Worm (Caenorhabditis elegans) whole organism, L4 larva: ENCODE measurements around the gene Y66D12A.1.

Source experiments
- F26F4.8 ChIP-seq: fragments of 200-800 bp; sonication (Bioruptor generic); conservative IDR thresholded peaks from 2 replicates; pipeline ENCODE4 v1.3.6; 2022; ENCODE audit warnings: missing genetic modification characterization, missing compliant biosample characterization
- ctbp-1 ChIP-seq: fragments of 200-800 bp; sonication (Bioruptor generic); IDR thresholded peaks from 2 replicates; pipeline ENCODE4 v1.3.6; 2022; ENCODE audit warnings: missing genetic modification reagents, missing genetic modification characterization, missing compliant biosample characterization
- daf-8 ChIP-seq: fragments of 200-800 bp; sonication (Bioruptor generic); IDR thresholded peaks from 2 replicates; pipeline ENCODE4 v1.3.6; 2022; ENCODE audit warnings: missing genetic modification characterization, missing compliant biosample characterization
- lin-29 ChIP-seq: fragments of 200-800 bp; sonication (Bioruptor generic); IDR thresholded peaks from 2 replicates; pipeline ENCODE4 v1.3.6; 2022; ENCODE audit warnings: missing genetic modification reagents, missing genetic modification characterization, missing compliant biosample characterization
- madf-5 ChIP-seq, 2 experiments: fragments of 200-800 bp; sonication (Bioruptor generic); IDR thresholded peaks; 2 replicates each; pipeline ENCODE4 v1.3.6; 2022; ENCODE audit warnings: missing compliant biosample characterization in 2 of 2, missing genetic modification characterization in 2 of 2
- mes-2 ChIP-seq: sonication (generic microtip); optimal IDR thresholded peaks from 2 replicates; lab custom pipeline; 2016; ENCODE audit warnings: missing genotype, mild to moderate bottlenecking, missing genetic modification characterization, missing compliant biosample characterization; ENCODE audit not compliant: poor library complexity, severe bottlenecking
- nhr-237 ChIP-seq: sonication (generic microtip); optimal IDR thresholded peaks from 2 replicates; lab custom pipeline; 2017; ENCODE audit warnings: missing biosample characterization, missing genetic modification characterization
- nhr-41 ChIP-seq: fragments of 200-800 bp; sonication (Bioruptor generic); IDR thresholded peaks from 2 replicates; pipeline ENCODE4 v1.3.6; 2022; ENCODE audit warnings: missing genetic modification reagents, missing genetic modification characterization, missing compliant biosample characterization
- nhr-77 ChIP-seq: fragments of 150-350 bp; optimal IDR thresholded peaks from 2 replicates; lab custom pipeline; 2014; ENCODE audit warnings: missing biosample characterization, missing genetic modification characterization
- pha-4 ChIP-seq, 2 experiments: fragments of 150-350 bp in 1 of 2; fragments of 200-800 bp in 1 of 2; sonication (Bioruptor generic) in 1 of 2; IDR thresholded peaks in 1 of 2; optimal IDR thresholded peaks in 1 of 2; 2 replicates each; pipeline versions ENCODE4 v1.3.6 to Lab custom; 2014 to 2022; ENCODE audit warnings: missing genetic modification characterization in 2 of 2, missing genetic modification reagents in 2 of 2, missing biosample characterization in 1 of 2, missing compliant biosample characterization in 1 of 2
- snpc-4 ChIP-seq: fragments of 150-350 bp; optimal IDR thresholded peaks from 2 replicates; lab custom pipeline; 2014; ENCODE audit warnings: missing biosample characterization, missing genetic modification characterization
- unc-62 ChIP-seq, 3 experiments: fragments of 150-350 bp in 1 of 3; sonication (generic microtip); optimal IDR thresholded peaks in 2 of 3; peaks in 1 of 3; 1 replicate in 1 of 3; 2 replicates in 2 of 3; lab custom pipeline; 2014 to 2017; ENCODE audit warnings: missing biosample characterization in 3 of 3, missing genetic modification characterization in 3 of 3, missing genetic modification reagents in 3 of 3, missing genotype in 1 of 3

DNA sequence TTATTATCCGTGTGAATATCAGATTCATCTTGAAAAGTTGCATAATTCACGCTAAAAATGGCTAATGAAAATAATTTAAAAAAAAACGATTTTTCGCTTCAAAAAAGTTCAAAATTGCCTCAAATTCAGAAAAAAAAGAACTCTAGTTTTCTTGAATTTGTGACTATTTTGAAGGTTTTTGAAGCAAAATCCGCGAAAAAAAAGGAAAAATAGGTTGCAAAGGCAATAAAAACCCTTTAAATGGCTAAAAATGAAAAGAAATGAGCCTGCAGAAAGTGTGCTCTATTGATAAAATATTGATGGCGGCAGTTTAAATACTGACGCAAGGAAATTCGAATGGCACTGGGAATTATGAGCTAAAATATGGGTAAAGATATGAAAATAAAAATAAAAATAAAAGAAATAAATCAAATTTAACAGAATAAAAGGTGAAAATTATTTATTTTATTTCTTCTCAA is 27.5 kb upstream of the Y66D12A.1 start, which contains the start of gene Y66D12A.7:
- TF ChIP-seq snpc-4 (tag; lab: Kevin White, UChicago) (no peak), nhr-237 (tag; lab: Kevin White, UChicago) (no peak), ctbp-1 (GFP tag; lab: Robert Waterston, UW) (no peak), unc-62 (GFP tag; optimal IDR thresholded peaks at IDR 0.05 in 1 of 2; lab: Kevin White, UChicago) (no peak), unc-62 (tag; optimal IDR thresholded peaks at IDR 0.05; lab: Kevin White, UChicago) (no peak), nhr-77 (no peak), pha-4 (GFP tag; IDR thresholded peaks at IDR 0.05; lab: Robert Waterston, UW) (no peak), pha-4 (tag; optimal IDR thresholded peaks at IDR 0.05; lab: Kevin White, UChicago) (no peak), F26F4.8 (GFP tag; lab: Robert Waterston, UW) (no peak), mes-2 (tag; lab: Kevin White, UChicago) (peak; percentile 50), daf-8 (GFP tag; lab: Robert Waterston, UW) (no peak), nhr-41 (no peak), lin-29 (GFP tag; lab: Robert Waterston, UW) (no peak), madf-5 (GFP tag; IDR thresholded peaks at IDR 0.05; lab: Robert Waterston, UW) (no peak)
